Fruit fly (Drosophila melanogaster) whole organism, prepupa: Measurements from ENCODE around the gene Alms1b.

Experiments used
- Blimp-1 ChIP-seq: fragments of 200-800 bp; sonication (Bioruptor generic); optimal IDR thresholded peaks from 3 replicates; lab custom pipeline; 2017; ENCODE audit warnings: missing biosample characterization, missing genetic modification characterization, mild to moderate bottlenecking, moderate library complexity, missing genetic modification reagents
- CG6808 ChIP-seq: fragments of 200-800 bp; sonication (Bioruptor generic); optimal IDR thresholded peaks from 3 replicates; lab custom pipeline; 2017; ENCODE audit warnings: missing biosample characterization, missing genetic modification characterization, mild to moderate bottlenecking, moderate library complexity, missing genetic modification reagents
- CG6854 ChIP-seq: fragments of 200-800 bp; sonication (Bioruptor generic); optimal IDR thresholded peaks from 2 replicates; lab custom pipeline; 2017; ENCODE audit warnings: missing biosample characterization, mild to moderate bottlenecking, missing genetic modification characterization
- CG8119 ChIP-seq: fragments of 200-800 bp; sonication (Bioruptor generic); IDR thresholded peaks from 3 replicates; pipeline ENCODE4 v1.3.6; 2022; ENCODE audit warnings: missing biosample characterization, missing genetic modification characterization
- CG9139 ChIP-seq: fragments of 200-800 bp; sonication (Bioruptor generic); optimal IDR thresholded peaks from 3 replicates; lab custom pipeline; 2017; ENCODE audit warnings: missing biosample characterization, mild to moderate bottlenecking, missing genetic modification characterization
- OdsH ChIP-seq: fragments of 200-800 bp; sonication (Bioruptor generic); optimal IDR thresholded peaks from 3 replicates; lab custom pipeline; 2016; ENCODE audit warnings: missing biosample characterization, missing genetic modification characterization
- Smox ChIP-seq: fragments of 200-800 bp; sonication (Bioruptor generic); optimal IDR thresholded peaks from 3 replicates; lab custom pipeline; 2016; ENCODE audit warnings: missing biosample characterization, missing genetic modification characterization
- Sox102F ChIP-seq: fragments of 200-800 bp; sonication (Bioruptor generic); optimal IDR thresholded peaks from 2 replicates; lab custom pipeline; 2016; ENCODE audit warnings: missing biosample characterization, mild to moderate bottlenecking, missing genetic modification characterization
- achi ChIP-seq: fragments of 200-800 bp; sonication (Bioruptor generic); optimal IDR thresholded peaks from 3 replicates; lab custom pipeline; 2016; ENCODE audit warnings: missing biosample characterization, missing genetic modification characterization
- eg ChIP-seq: fragments of 200-800 bp; sonication (Bioruptor generic); IDR thresholded peaks from 3 replicates; pipeline ENCODE4 v1.3.6; 2022; ENCODE audit warnings: missing biosample characterization, missing genetic modification characterization
- fd59A ChIP-seq: fragments of 200-800 bp; sonication (Bioruptor generic); optimal IDR thresholded peaks from 2 replicates; lab custom pipeline; 2017; ENCODE audit warnings: missing biosample characterization, mild to moderate bottlenecking, missing genetic modification characterization, missing genetic modification reagents

DNA sequence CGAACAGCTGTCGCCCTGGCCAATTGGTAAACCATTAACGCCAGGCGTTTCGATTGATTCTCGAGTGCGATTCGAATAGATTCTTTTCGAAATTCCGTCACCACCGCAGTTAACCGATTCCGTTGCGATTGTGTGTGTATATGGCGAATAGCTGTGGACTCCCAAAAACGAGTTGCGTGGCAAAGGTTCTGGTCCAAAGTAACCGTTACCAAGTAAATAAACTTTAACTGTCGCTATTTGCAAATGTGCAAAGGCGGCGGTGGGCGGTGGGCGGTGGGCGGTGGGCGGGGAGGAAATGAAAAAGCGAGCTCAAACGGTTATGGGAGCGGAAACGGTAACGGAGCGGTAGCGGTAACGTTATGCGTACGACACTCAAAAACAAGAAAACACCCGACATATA lies 13.2 kb upstream of the Alms1b start, which contains the start of gene CG3081:
- TF ChIP-seq eg (GFP tag; lab: Robert Waterston, UW): no peak
- no peak for TF ChIP-seq OdsH (GFP tag; lab: Kevin White, UChicago)
- TF ChIP-seq fd59A: no peak
- TF ChIP-seq Sox102F (GFP tag; lab: Kevin White, UChicago): no peak
- TF ChIP-seq CG9139: no peak
- TF ChIP-seq achi (GFP tag; lab: Kevin White, UChicago): no peak
- TF ChIP-seq CG8119: no peak
- TF ChIP-seq Blimp-1: no peak
- no peak for TF ChIP-seq CG6854
- no peak for TF ChIP-seq Smox (GFP tag; lab: Kevin White, UChicago)
- TF ChIP-seq CG6808 (GFP tag; lab: Kevin White, UChicago): no peak
